Fruit fly (Drosophila melanogaster): ENCODE measurements around the gene CanA-14F.

Gene CanA-14F

DNA sequence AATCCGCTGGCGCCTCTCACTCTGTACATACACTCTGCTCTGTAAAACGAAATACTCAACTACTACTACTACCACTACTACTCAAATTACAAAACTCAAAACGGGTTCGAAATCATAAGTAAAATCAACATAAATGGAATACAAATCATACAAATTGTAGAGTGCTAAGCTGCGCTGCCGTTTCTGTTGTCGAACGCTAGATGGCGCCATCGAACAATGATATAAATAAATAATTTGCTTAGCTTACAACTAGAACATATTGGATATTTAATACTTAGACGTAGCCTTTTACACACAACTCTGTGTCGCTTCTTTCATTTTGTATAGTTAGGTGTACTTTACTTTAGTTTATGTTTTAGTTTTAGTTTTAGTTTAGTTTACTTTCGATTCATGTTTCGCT is 37.5 kb upstream of the CanA-14F start (continued):
- TF ChIP-seq CTCF (GFP tag; optimal IDR thresholded peaks at IDR 0.05) (peak; percentile 89), trem (tag; optimal IDR thresholded peaks at IDR 0.05) (no peak), CG4360 (GFP tag; IDR thresholded peaks at IDR 0.05) (no peak), Rfx (GFP tag; IDR thresholded peaks at IDR 0.05) (no peak), bigmax (GFP tag; optimal IDR thresholded peaks at IDR 0.05) (no peak), CG31224 (GFP tag; IDR thresholded peaks at IDR 0.05) (no peak), CG10979 (tag; optimal IDR thresholded peaks at IDR 0.05) (peak; percentile 40), CG1529 (GFP tag; optimal IDR thresholded peaks at IDR 0.05) (no peak), Dbx (GFP tag; IDR thresholded peaks at IDR 0.05) (no peak), Fer2 (tag; optimal IDR thresholded peaks at IDR 0.05) (no peak), Lim3 (GFP tag; IDR thresholded peaks at IDR 0.05) (no peak), MBD-R2 (GFP tag; IDR thresholded peaks at IDR 0.05) (no peak), cad (GFP tag; optimal IDR thresholded peaks at IDR 0.05) (no peak), her (GFP tag; optimal IDR thresholded peaks at IDR 0.05) (no peak), C15 (GFP tag; IDR thresholded peaks at IDR 0.05) (no peak), CG18619 (GFP tag; optimal IDR thresholded peaks at IDR 0.05) (no peak), Nf-YC (tag; optimal IDR thresholded peaks at IDR 0.05) (no peak), Hand (GFP tag; optimal IDR thresholded peaks at IDR 0.05) (no peak), TFAM (GFP tag; optimal IDR thresholded peaks at IDR 0.05) (no peak), CG33557 (GFP tag; optimal IDR thresholded peaks at IDR 0.05) (no peak), Med (GFP tag) (peak; percentile 12)

DNA sequence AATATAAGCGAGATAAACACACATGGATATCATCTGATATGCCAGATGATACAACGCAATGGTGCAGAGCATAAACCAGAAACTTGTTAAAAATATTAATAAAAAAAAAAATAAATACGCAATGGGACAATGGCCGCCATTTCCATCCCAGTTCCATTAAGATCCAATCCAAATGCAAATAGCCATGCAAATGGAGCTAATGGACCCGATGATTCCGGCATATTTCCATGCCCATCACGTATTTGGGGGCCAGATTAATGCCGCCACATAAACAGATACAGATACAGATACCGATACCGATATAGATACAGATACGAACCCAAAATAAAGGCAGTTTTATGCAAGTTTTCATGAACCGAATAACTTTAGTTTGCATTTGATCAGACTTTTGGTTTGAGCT is 36.6 kb upstream of the CanA-14F start:
- no peak for TF ChIP-seq ac (GFP tag; optimal IDR thresholded peaks at IDR 0.05)
- TF ChIP-seq pita (GFP tag; optimal IDR thresholded peaks at IDR 0.05), result no peak
- TF ChIP-seq Oli (tag; optimal IDR thresholded peaks at IDR 0.05), result no peak
- TF ChIP-seq Max (GFP tag; optimal IDR thresholded peaks at IDR 0.05), result no peak
- peak; percentile 63 for TF ChIP-seq abd-A (tag; optimal IDR thresholded peaks at IDR 0.05)
- TF ChIP-seq grn (GFP tag; optimal IDR thresholded peaks at IDR 0.05), result peak; percentile 16
- TF ChIP-seq CG34376 (GFP tag; optimal IDR thresholded peaks at IDR 0.05), result no peak
- TF ChIP-seq Med (GFP tag), result peak; percentile 22
- no peak for TF ChIP-seq BtbVII (GFP tag; optimal IDR thresholded peaks at IDR 0.05)
- TF ChIP-seq row (GFP tag; IDR thresholded peaks at IDR 0.05), result no peak
- no peak for TF ChIP-seq CG12391 (tag; optimal IDR thresholded peaks at IDR 0.05)
- TF ChIP-seq CG13894 (tag; optimal IDR thresholded peaks at IDR 0.05), result peak; percentile 80
- no peak for TF ChIP-seq E2f1 (GFP tag; IDR thresholded peaks at IDR 0.05)
- TF ChIP-seq D19A (tag; optimal IDR thresholded peaks at IDR 0.05), result no peak
- no peak for TF ChIP-seq sens (GFP tag)
- no peak for TF ChIP-seq gfzf (GFP tag; optimal IDR thresholded peaks at IDR 0.05)
- TF ChIP-seq CG10654 (GFP tag; optimal IDR thresholded peaks at IDR 0.05), result no peak
- TF ChIP-seq fu2 (GFP tag; optimal IDR thresholded peaks at IDR 0.05), result no peak
- TF ChIP-seq CG9876 (GFP tag; optimal IDR thresholded peaks at IDR 0.05), result no peak
- TF ChIP-seq CG18011 (GFP tag; optimal IDR thresholded peaks at IDR 0.05), result no peak
- TF ChIP-seq HLHmδ (GFP tag; optimal IDR thresholded peaks at IDR 0.05), result no peak
- no peak for TF ChIP-seq CG43689 (GFP tag; IDR thresholded peaks at IDR 0.05)
- TF ChIP-seq Bdp1 (GFP tag; optimal IDR thresholded peaks at IDR 0.05), result no peak
- TF ChIP-seq peb (GFP tag; IDR thresholded peaks at IDR 0.05), result no peak
- TF ChIP-seq HHEX (GFP tag; optimal IDR thresholded peaks at IDR 0.05), result no peak
- TF ChIP-seq CG2129 (GFP tag; IDR thresholded peaks at IDR 0.05; ENCODE audit: partially characterized antibody), result no peak
- no peak for TF ChIP-seq Meics (GFP tag; optimal IDR thresholded peaks at IDR 0.05)
- no peak for TF ChIP-seq CG15601 (tag; optimal IDR thresholded peaks at IDR 0.05)
- TF ChIP-seq sisA (GFP tag; IDR thresholded peaks at IDR 0.05), result no peak
- no peak for TF ChIP-seq ham (GFP tag; IDR thresholded peaks at IDR 0.05)
- no peak for TF ChIP-seq Nf-YB (GFP tag; optimal IDR thresholded peaks at IDR 0.05)
- no peak for TF ChIP-seq kay (GFP tag; optimal IDR thresholded peaks at IDR 0.05)
- no peak for TF ChIP-seq ttk (GFP tag; IDR thresholded peaks at IDR 0.05)
- no peak for TF ChIP-seq vnd (GFP tag; IDR thresholded peaks at IDR 0.05; ENCODE audit: partially characterized antibody)
